Fruit fly (Drosophila melanogaster) whole organism, embryonic: Measurements from ENCODE around the gene CG6409.
A peak's percentile ranks its signal among the peaks of the same experiment; 100 is the strongest.

Source experiments
- ATbp ChIP-seq: fragments of 200-800 bp; sonication (Bioruptor generic); optimal IDR thresholded peaks from 2 replicates; lab custom pipeline; 2017; ENCODE audit warnings: missing biosample characterization, mild to moderate bottlenecking, missing genetic modification characterization, missing genetic modification reagents
- CG1024 ChIP-seq: fragments of 200-800 bp; sonication (Bioruptor generic); IDR thresholded peaks from 2 replicates; pipeline ENCODE4 v1.3.6; 2022; ENCODE audit warnings: missing biosample characterization, missing genetic modification characterization
- CG10959 ChIP-seq: fragments of 200-800 bp; sonication (Bioruptor generic); IDR thresholded peaks from 2 replicates; pipeline ENCODE4 v1.3.6; 2022; ENCODE audit warnings: missing biosample characterization, missing genetic modification characterization
- CG12104 ChIP-seq: fragments of 200-800 bp; sonication (Bioruptor generic); optimal IDR thresholded peaks from 3 replicates; lab custom pipeline; 2016; ENCODE audit warnings: missing biosample characterization, missing genetic modification characterization
- CG15696 ChIP-seq: fragments of 200-800 bp; sonication (Bioruptor generic); optimal IDR thresholded peaks from 2 replicates; lab custom pipeline; 2019; ENCODE audit warnings: missing biosample characterization, mild to moderate bottlenecking, missing genetic modification characterization, moderate library complexity
- CG17385 ChIP-seq: fragments of 200-800 bp; sonication (Bioruptor generic); optimal IDR thresholded peaks from 3 replicates; lab custom pipeline; 2018; ENCODE audit warnings: missing biosample characterization, mild to moderate bottlenecking, missing genetic modification characterization
- CG2678 ChIP-seq: fragments of 200-800 bp; sonication (Bioruptor generic); optimal IDR thresholded peaks from 3 replicates; lab custom pipeline; 2019; ENCODE audit warnings: missing biosample characterization, mild to moderate bottlenecking, missing genetic modification characterization, moderate library complexity
- CG2712 ChIP-seq: fragments of 200-800 bp; optimal IDR thresholded peaks from 3 replicates; lab custom pipeline; 2019; ENCODE audit warnings: missing biosample characterization, mild to moderate bottlenecking, missing genetic modification characterization, moderate library complexity
- CG31224 ChIP-seq: fragments of 200-800 bp; sonication (Bioruptor generic); IDR thresholded peaks from 2 replicates; pipeline ENCODE4 v1.3.6; 2022; ENCODE audit warnings: missing biosample characterization, missing genetic modification characterization
- CG31441 ChIP-seq: fragments of 200-800 bp; sonication (Bioruptor generic); IDR thresholded peaks from 2 replicates; pipeline ENCODE4 v1.3.6; 2022; ENCODE audit warnings: missing biosample characterization, missing genetic modification characterization
- CG4617 ChIP-seq: fragments of 200-800 bp; sonication (Bioruptor generic); optimal IDR thresholded peaks from 3 replicates; lab custom pipeline; 2016; ENCODE audit warnings: missing biosample characterization, missing genetic modification characterization, borderline replicate concordance
- CG4730 ChIP-seq: fragments of 200-800 bp; sonication (Bioruptor generic); IDR thresholded peaks from 2 replicates; pipeline ENCODE4 v1.3.6; 2022; ENCODE audit warnings: missing biosample characterization, missing genetic modification characterization
- CG6654 ChIP-seq: fragments of 200-800 bp; sonication (Bioruptor generic); optimal IDR thresholded peaks from 2 replicates; lab custom pipeline; 2017; ENCODE audit warnings: missing biosample characterization, mild to moderate bottlenecking, missing genetic modification characterization
- CG7839 ChIP-seq: fragments of 200-800 bp; sonication (Bioruptor generic); optimal IDR thresholded peaks from 3 replicates; lab custom pipeline; 2018; ENCODE audit warnings: missing biosample characterization, mild to moderate bottlenecking, missing genetic modification characterization, moderate library complexity
- CG8944 ChIP-seq: fragments of 200-800 bp; sonication (Bioruptor generic); optimal IDR thresholded peaks from 3 replicates; lab custom pipeline; 2016; ENCODE audit warnings: missing biosample characterization, missing genetic modification characterization
- CG9727 ChIP-seq: fragments of 200-800 bp; sonication (Bioruptor generic); optimal IDR thresholded peaks from 3 replicates; lab custom pipeline; 2017; ENCODE audit warnings: missing biosample characterization, mild to moderate bottlenecking, missing genetic modification characterization
- CoRest ChIP-seq: fragments of 200-800 bp; sonication (Bioruptor generic); optimal IDR thresholded peaks from 3 replicates; lab custom pipeline; 2018; ENCODE audit warnings: missing biosample characterization, mild to moderate bottlenecking, missing genetic modification characterization, moderate library complexity
- Doc3 ChIP-seq: fragments of 200-800 bp; sonication (Bioruptor generic); IDR thresholded peaks from 3 replicates; pipeline ENCODE4 v1.3.6; 2022; ENCODE audit warnings: missing biosample characterization, missing genetic modification characterization; ENCODE audit not compliant: partially characterized antibody
- Dref ChIP-seq: fragments of 200-800 bp; sonication (Bioruptor generic); IDR thresholded peaks from 2 replicates; pipeline ENCODE4 v1.3.6; 2022; ENCODE audit warnings: missing biosample characterization, missing genetic modification characterization
- Ets97D ChIP-seq: fragments of 200-800 bp; sonication (Bioruptor generic); optimal IDR thresholded peaks from 3 replicates; lab custom pipeline; 2016; ENCODE audit warnings: missing biosample characterization, missing genetic modification characterization
- Fer2 ChIP-seq: fragments of 200-800 bp; sonication (Bioruptor generic); optimal IDR thresholded peaks from 2 replicates; lab custom pipeline; 2018; ENCODE audit warnings: missing biosample characterization, mild to moderate bottlenecking, missing genetic modification characterization, moderate library complexity
- GATAe ChIP-seq: fragments of 200-800 bp; sonication (Bioruptor generic); conservative IDR thresholded peaks from 2 replicates; pipeline ENCODE4 v1.3.6; 2022; ENCODE audit warnings: missing biosample characterization, missing genetic modification characterization
- HLH3B ChIP-seq: fragments of 200-800 bp; sonication (Bioruptor generic); IDR thresholded peaks from 2 replicates; pipeline ENCODE4 v1.3.6; 2022; ENCODE audit warnings: missing biosample characterization, missing genetic modification characterization
- Hey ChIP-seq: fragments of 200-800 bp; sonication (Bioruptor generic); optimal IDR thresholded peaks from 3 replicates; lab custom pipeline; 2018; ENCODE audit warnings: missing biosample characterization, mild to moderate bottlenecking, missing genetic modification characterization
- Hr3 ChIP-seq: fragments of 200-800 bp; sonication (Bioruptor generic); optimal IDR thresholded peaks from 3 replicates; lab custom pipeline; 2016; ENCODE audit warnings: missing biosample characterization, missing genetic modification characterization
- Hr51 ChIP-seq, 2 experiments: fragments of 200-800 bp; sonication (Bioruptor generic); optimal IDR thresholded peaks; 2 replicates in 1 of 2; 3 replicates in 1 of 2; lab custom pipeline; 2016 to 2018; ENCODE audit warnings: missing biosample characterization in 2 of 2, missing genetic modification characterization in 2 of 2, mild to moderate bottlenecking in 1 of 2, moderate library complexity in 1 of 2
- Max ChIP-seq: fragments of 200-800 bp; sonication (Bioruptor generic); optimal IDR thresholded peaks from 2 replicates; lab custom pipeline; 2016; ENCODE audit warnings: missing biosample characterization, mild to moderate bottlenecking, missing genetic modification characterization
- NFAT ChIP-seq: fragments of 200-800 bp; sonication (Bioruptor generic); IDR thresholded peaks from 2 replicates; pipeline ENCODE4 v1.3.6; 2022; ENCODE audit warnings: missing biosample characterization, missing genetic modification characterization
- Rx ChIP-seq: fragments of 200-800 bp; sonication (Bioruptor generic); IDR thresholded peaks from 2 replicates; pipeline ENCODE4 v1.3.6; 2022; ENCODE audit warnings: missing biosample characterization, missing genetic modification characterization
- Scr ChIP-seq: fragments of 200-800 bp; sonication (Bioruptor generic); IDR thresholded peaks from 2 replicates; pipeline ENCODE4 v1.3.6; 2022; ENCODE audit warnings: missing biosample characterization, missing genetic modification characterization; ENCODE audit not compliant: partially characterized antibody
- Usf ChIP-seq: fragments of 200-800 bp; sonication (Bioruptor generic); optimal IDR thresholded peaks from 2 replicates; lab custom pipeline; 2017; ENCODE audit warnings: missing genotype, missing biosample characterization, missing genetic modification characterization
- Vsx1 ChIP-seq: fragments of 200-800 bp; sonication (Bioruptor generic); optimal IDR thresholded peaks from 2 replicates; lab custom pipeline; 2017; ENCODE audit warnings: missing biosample characterization, mild to moderate bottlenecking, missing genetic modification characterization, missing genetic modification reagents
- Xbp1 ChIP-seq: fragments of 200-800 bp; sonication (Bioruptor generic); optimal IDR thresholded peaks from 3 replicates; lab custom pipeline; 2016; ENCODE audit warnings: missing biosample characterization, mild to moderate bottlenecking, missing genetic modification characterization
- ab ChIP-seq: fragments of 200-800 bp; sonication (Bioruptor generic); optimal IDR thresholded peaks from 2 replicates; lab custom pipeline; 2016; ENCODE audit warnings: missing biosample characterization, missing genetic modification characterization
- corto ChIP-seq: fragments of 200-800 bp; sonication (Bioruptor generic); optimal IDR thresholded peaks from 2 replicates; lab custom pipeline; 2016; ENCODE audit warnings: missing biosample characterization, mild to moderate bottlenecking, missing genetic modification characterization, moderate library complexity
- crp ChIP-seq, 2 experiments: fragments of 200-800 bp; sonication (Bioruptor generic); optimal IDR thresholded peaks; 2 replicates in 1 of 2; 3 replicates in 1 of 2; lab custom pipeline; 2017; ENCODE audit warnings: missing biosample characterization in 2 of 2, missing genetic modification characterization in 2 of 2, mild to moderate bottlenecking in 1 of 2, moderate library complexity in 1 of 2
- eve ChIP-seq, 2 experiments: fragments of >200 bp; optimal IDR thresholded peaks; 2 replicates each; lab custom pipeline; 2017; ENCODE audit warnings: missing biosample characterization in 2 of 2, missing genetic modification characterization in 2 of 2
- ewg ChIP-seq: fragments of 200-800 bp; sonication (Bioruptor generic); optimal IDR thresholded peaks from 3 replicates; lab custom pipeline; 2017; ENCODE audit warnings: mild to moderate bottlenecking, missing biosample characterization, missing genetic modification reagents, missing genetic modification characterization
- gce ChIP-seq: fragments of 200-800 bp; sonication (Bioruptor generic); IDR thresholded peaks from 3 replicates; pipeline ENCODE4 v1.3.6; 2022; ENCODE audit warnings: missing biosample characterization, missing genetic modification characterization
- klu ChIP-seq: fragments of 200-800 bp; sonication (Bioruptor generic); IDR thresholded peaks from 2 replicates; pipeline ENCODE4 v1.3.6; 2022; ENCODE audit warnings: missing biosample characterization, missing genetic modification characterization
- lbe ChIP-seq: fragments of 200-800 bp; sonication (Bioruptor generic); optimal IDR thresholded peaks from 2 replicates; lab custom pipeline; 2016; ENCODE audit warnings: missing biosample characterization, mild to moderate bottlenecking, missing genetic modification characterization
- luna ChIP-seq: fragments of 200-800 bp; sonication (Bioruptor generic); optimal IDR thresholded peaks from 2 replicates; lab custom pipeline; 2016; ENCODE audit warnings: missing biosample characterization, missing genetic modification characterization
- repo ChIP-seq: fragments of 200-800 bp; sonication (Bioruptor generic); optimal IDR thresholded peaks from 2 replicates; lab custom pipeline; 2016; ENCODE audit warnings: missing biosample characterization, missing genetic modification characterization
- sc ChIP-seq, 3 experiments: fragments of >200 bp in 2 of 3; fragments of 200-800 bp in 1 of 3; sonication (Bioruptor generic) in 1 of 3; optimal IDR thresholded peaks; 2 replicates in 2 of 3; 3 replicates in 1 of 3; lab custom pipeline; 2017; ENCODE audit warnings: mild to moderate bottlenecking in 1 of 3, missing biosample characterization in 1 of 3, missing genetic modification characterization in 1 of 3, missing genetic modification reagents in 1 of 3
- sd ChIP-seq: fragments of 200-800 bp; sonication (Bioruptor generic); optimal IDR thresholded peaks from 3 replicates; lab custom pipeline; 2018; ENCODE audit warnings: missing biosample characterization, mild to moderate bottlenecking, missing genetic modification characterization, moderate library complexity
- sna ChIP-seq: fragments of 200-800 bp; sonication (Bioruptor generic); IDR thresholded peaks from 2 replicates; pipeline ENCODE4 v1.3.6; 2022; ENCODE audit warnings: missing biosample characterization, missing genetic modification characterization; ENCODE audit not compliant: partially characterized antibody
- stc ChIP-seq: fragments of 200-800 bp; sonication (Bioruptor generic); IDR thresholded peaks from 2 replicates; pipeline ENCODE4 v1.3.6; 2022; ENCODE audit warnings: missing biosample characterization, missing genetic modification characterization
- tin ChIP-seq: fragments of 200-800 bp; sonication (Bioruptor generic); optimal IDR thresholded peaks from 3 replicates; lab custom pipeline; 2016; ENCODE audit warnings: missing biosample characterization, missing genetic modification characterization
- tio ChIP-seq: fragments of 200-800 bp; sonication (Bioruptor generic); optimal IDR thresholded peaks from 2 replicates; lab custom pipeline; 2017; ENCODE audit warnings: missing biosample characterization, missing genetic modification characterization, inconsistent platforms
- unpg ChIP-seq: fragments of 200-800 bp; sonication (Bioruptor generic); optimal IDR thresholded peaks from 3 replicates; lab custom pipeline; 2018; ENCODE audit warnings: missing biosample characterization, mild to moderate bottlenecking, missing genetic modification characterization, moderate library complexity

CG6409 gene

dm6 chr3L:10851853-10852346 lies 30.3 kb downstream of the CG6409 start (continued):
- peak; percentile 66 for TF ChIP-seq CG2712 (tag; lab: Kevin White, UChicago)
- TF ChIP-seq Doc3 (GFP tag; lab: Robert Waterston, UW): no peak
- no peak for TF ChIP-seq Hey (tag; lab: Kevin White, UChicago)
- no peak for TF ChIP-seq sd (tag; lab: Kevin White, UChicago)
- no peak for TF ChIP-seq lbe
- peak; percentile 24 for TF ChIP-seq tin (GFP tag; lab: Kevin White, UChicago)
- peak; percentile 17 for TF ChIP-seq CG15696 (tag; lab: Kevin White, UChicago)
- TF ChIP-seq ATbp: peak; percentile 31
- no peak for TF ChIP-seq klu (GFP tag; lab: Robert Waterston, UW)
- no peak for TF ChIP-seq HLH3B (GFP tag; lab: Robert Waterston, UW)
- no peak for TF ChIP-seq CG4617
- no peak for TF ChIP-seq CG1024 (GFP tag; lab: Robert Waterston, UW)
- TF ChIP-seq Ets97D (GFP tag; lab: Kevin White, UChicago): no peak
- TF ChIP-seq crp (GFP tag; optimal IDR thresholded peaks at IDR 0.05; lab: Kevin White, UChicago): no peak
- peak; percentile 50 for TF ChIP-seq CoRest (tag; lab: Kevin White, UChicago)
- peak; percentile 72 for TF ChIP-seq CG9727
- no peak for TF ChIP-seq CG6654 (GFP tag; lab: Kevin White, UChicago)
- TF ChIP-seq corto (GFP tag; lab: Kevin White, UChicago): no peak
- no peak for TF ChIP-seq CG4730
- TF ChIP-seq gce (GFP tag; lab: Robert Waterston, UW): 0 out of 3 replicates have a peak, but pooled peaks have one; percentile 7
- no peak for TF ChIP-seq Max (GFP tag; lab: Kevin White, UChicago)
- TF ChIP-seq Xbp1: peak; percentile 25
- peak; percentile 9 for TF ChIP-seq Usf
- peak; percentile 34 for TF ChIP-seq tio (GFP tag; lab: Kevin White, UChicago)
- TF ChIP-seq Scr (GFP tag; lab: Robert Waterston, UW): no peak
- no peak for TF ChIP-seq CG12104 (GFP tag; lab: Kevin White, UChicago)
- no peak for TF ChIP-seq sna
- TF ChIP-seq eve (GFP tag; optimal IDR thresholded peaks at IDR 0.05; lab: Kevin White, UChicago): no peak
- TF ChIP-seq Hr3 (GFP tag; lab: Kevin White, UChicago): peak; percentile 50
- TF ChIP-seq Hr51 (GFP tag; optimal IDR thresholded peaks at IDR 0.05; lab: Kevin White, UChicago): peak in 1 of 2 experiments; percentile 56
- TF ChIP-seq Fer2 (tag; lab: Kevin White, UChicago): no peak
- no peak for TF ChIP-seq CG10959
- TF ChIP-seq sc (optimal IDR thresholded peaks at IDR 0.05; lab: Kevin White, UChicago): no peak
- peak; percentile 44 for TF ChIP-seq sc (GFP tag; optimal IDR thresholded peaks at IDR 0.05; lab: Kevin White, UChicago)
- TF ChIP-seq CG31441 (GFP tag; lab: Robert Waterston, UW): peak; percentile 46; the same call in 1 of the 2 replicates
- TF ChIP-seq repo: no peak
- no peak for TF ChIP-seq Vsx1 (GFP tag; lab: Kevin White, UChicago)
- peak; percentile 45 for TF ChIP-seq CG2678 (tag; lab: Kevin White, UChicago)
- TF ChIP-seq GATAe (GFP tag; lab: Robert Waterston, UW): no peak
- peak; percentile 10 for TF ChIP-seq CG17385 (GFP tag; lab: Kevin White, UChicago)
- TF ChIP-seq ewg (GFP tag; lab: Kevin White, UChicago): peak; percentile 7
- TF ChIP-seq CG8944 (GFP tag; lab: Kevin White, UChicago): no peak
- TF ChIP-seq ab: no peak
- TF ChIP-seq CG31224 (GFP tag; lab: Robert Waterston, UW): no peak
- TF ChIP-seq luna (GFP tag; lab: Kevin White, UChicago): no peak
- TF ChIP-seq Rx (GFP tag; lab: Robert Waterston, UW): no peak
- TF ChIP-seq Dref (GFP tag; lab: Robert Waterston, UW): no peak
- TF ChIP-seq unpg (GFP tag; lab: Kevin White, UChicago): peak; percentile 20
- TF ChIP-seq stc (GFP tag; lab: Robert Waterston, UW): 0 out of 2 replicates have a peak, but pooled peaks have one; percentile 2
- TF ChIP-seq NFAT (GFP tag; lab: Robert Waterston, UW): no peak
- TF ChIP-seq CG7839 (tag; lab: Kevin White, UChicago): peak; percentile 41
